Fruit fly (Drosophila melanogaster) whole organism, pupa: ENCODE data around the gene REPTOR.

ENCODE experiments used
- CG13204 ChIP-seq: fragments of 200-800 bp; sonication (Bioruptor generic); optimal IDR thresholded peaks from 2 replicates; lab custom pipeline; 2018; ENCODE audit warnings: missing biosample characterization, mild to moderate bottlenecking, missing genetic modification characterization, moderate library complexity
- CG15710 ChIP-seq: fragments of 200-800 bp; sonication (Bioruptor generic); optimal IDR thresholded peaks from 2 replicates; lab custom pipeline; 2018; ENCODE audit warnings: missing biosample characterization, mild to moderate bottlenecking, missing genetic modification characterization, moderate library complexity
- CG8301 ChIP-seq: fragments of 200-800 bp; sonication (Bioruptor generic); optimal IDR thresholded peaks from 2 replicates; lab custom pipeline; 2018; ENCODE audit warnings: missing biosample characterization, mild to moderate bottlenecking, missing genetic modification characterization
- D1 ChIP-seq: fragments of 200-800 bp; sonication (Bioruptor generic); optimal IDR thresholded peaks from 2 replicates; lab custom pipeline; 2018; ENCODE audit warnings: missing biosample characterization, mild to moderate bottlenecking, missing genetic modification characterization, moderate library complexity
- Ets98B ChIP-seq: fragments of 200-800 bp; sonication (Bioruptor generic); IDR thresholded peaks from 2 replicates; pipeline ENCODE4 v1.3.6; 2022; ENCODE audit warnings: missing biosample characterization, missing genetic modification characterization
- Pif1B ChIP-seq: fragments of 200-800 bp; sonication (Bioruptor generic); optimal IDR thresholded peaks from 3 replicates; lab custom pipeline; 2016; ENCODE audit warnings: missing biosample characterization, missing genetic modification characterization
- Snoo ChIP-seq: fragments of 200-800 bp; sonication (Bioruptor generic); optimal IDR thresholded peaks from 3 replicates; lab custom pipeline; 2017; ENCODE audit warnings: missing biosample characterization, mild to moderate bottlenecking, missing genetic modification characterization, inconsistent platforms

DNA sequence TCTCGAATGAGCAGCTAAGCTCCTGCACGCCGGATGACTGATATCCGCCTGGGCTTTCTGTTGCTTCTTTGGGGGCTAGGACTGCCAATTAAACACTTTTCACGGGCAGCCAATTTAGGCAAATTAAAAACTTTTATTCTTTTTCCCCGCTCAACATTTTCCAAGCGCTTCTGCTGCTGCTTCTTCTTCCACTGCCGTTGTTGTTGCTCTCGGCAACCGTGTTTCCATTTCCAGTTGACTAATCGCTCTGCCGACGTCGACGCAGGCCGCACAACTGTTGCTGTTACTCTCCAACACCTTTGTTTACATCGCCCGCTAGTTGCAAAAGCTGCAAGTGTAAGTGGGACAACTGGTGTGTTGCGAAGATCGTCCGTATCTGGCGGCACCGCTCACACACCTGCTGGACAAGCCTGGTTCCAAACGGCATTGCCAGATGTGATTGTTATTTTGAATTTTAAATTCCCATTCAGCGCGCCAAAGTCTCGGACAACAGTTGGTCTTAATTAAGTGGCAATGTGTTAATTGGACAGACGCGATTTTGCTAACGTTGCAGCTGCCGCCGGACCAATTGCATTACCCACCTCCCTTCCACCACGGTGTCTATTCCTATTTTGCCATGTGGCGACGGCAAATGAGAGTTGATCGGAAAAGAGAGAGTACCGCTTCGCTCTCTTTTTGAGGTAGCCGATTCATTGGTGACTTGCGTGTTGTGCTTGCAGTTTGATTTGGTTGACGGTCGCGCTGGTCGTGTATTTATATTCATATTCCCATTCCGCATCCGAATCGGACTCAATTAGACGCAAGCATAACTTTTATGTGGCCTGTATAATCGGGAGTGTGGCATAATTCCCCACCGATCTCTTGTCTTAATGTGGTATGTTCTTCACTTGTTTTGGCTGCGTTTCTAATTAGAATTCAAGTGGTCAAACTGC is 47.5 kb upstream of the REPTOR start, which contains the start of gene Wsck:
- TF ChIP-seq CG15710 (no peak), Ets98B (GFP tag; lab: Robert Waterston, UW) (no peak), D1 (no peak), Snoo (peak; percentile 17), Pif1B (no peak), CG13204 (GFP tag; lab: Kevin White, UChicago) (no peak), CG8301 (tag; lab: Kevin White, UChicago) (no peak)
